Fruit fly (Drosophila melanogaster) Kc167 (cell line): Measurements from ENCODE around the gene Best1.

ENCODE experiments used
- Myc ChIP-seq: fragments of >200 bp; optimal IDR thresholded peaks from 2 replicates; lab custom pipeline; 2017; ENCODE audit warnings: missing external identifiers
- Sin3A ChIP-seq: fragments of >200 bp; optimal IDR thresholded peaks from 2 replicates; lab custom pipeline; 2018; ENCODE audit warnings: missing external identifiers
- insv ChIP-seq: fragments of >200 bp; optimal IDR thresholded peaks from 3 replicates; lab custom pipeline; 2018; ENCODE audit warnings: missing external identifiers
- psq ChIP-seq: fragments of >200 bp; optimal IDR thresholded peaks from 2 replicates; lab custom pipeline; 2017; ENCODE audit warnings: missing external identifiers
- ttk ChIP-seq: sonication (Bioruptor generic); optimal IDR thresholded peaks from 2 replicates; lab custom pipeline; 2017; ENCODE audit warnings: missing external identifiers

DNA sequence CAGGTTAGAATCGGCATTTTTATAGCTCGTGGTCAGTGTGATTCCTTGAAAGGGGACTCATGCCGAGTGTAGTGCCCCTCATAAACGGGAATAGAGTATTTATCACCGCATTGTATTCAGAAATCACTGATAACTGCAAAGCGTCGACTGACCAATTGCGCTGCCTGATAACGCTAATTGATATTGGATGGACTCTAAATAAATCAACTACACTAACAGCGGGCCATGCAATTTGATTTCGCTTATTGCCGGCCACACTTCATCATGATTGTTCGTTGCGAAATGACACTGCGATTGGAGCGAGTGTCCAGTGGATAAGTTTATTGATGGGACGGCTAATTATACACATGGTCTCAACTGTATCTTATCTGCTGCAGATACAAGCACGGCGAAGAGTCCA lies 50.7 kb downstream of the Best1 start:
- TF ChIP-seq Sin3A (lab: Kevin White, UChicago) (no peak), ttk (lab: Kevin White, UChicago) (no peak), psq (no peak), Myc (no peak), insv (lab: Kevin White, UChicago) (no peak)
